Fruit fly (Drosophila melanogaster) whole organism, embryonic: ENCODE data around the gene CG33332.

Experiments used
- Blimp-1 ChIP-seq: fragments of 200-800 bp; sonication (Bioruptor generic); optimal IDR thresholded peaks from 3 replicates; lab custom pipeline; 2018; ENCODE audit warnings: missing biosample characterization, missing genetic modification characterization, mild to moderate bottlenecking, moderate library complexity, missing genetic modification reagents
- CG10147 ChIP-seq: fragments of 200-800 bp; sonication (Bioruptor generic); optimal IDR thresholded peaks from 2 replicates; lab custom pipeline; 2019; ENCODE audit warnings: missing biosample characterization, mild to moderate bottlenecking, missing genetic modification characterization, moderate library complexity
- CG10366 ChIP-seq: fragments of 200-800 bp; sonication (Bioruptor generic); IDR thresholded peaks from 2 replicates; pipeline ENCODE4 v1.3.6; 2022; ENCODE audit warnings: missing biosample characterization, missing genetic modification characterization
- CG11504 ChIP-seq: fragments of 200-800 bp; sonication (Bioruptor generic); optimal IDR thresholded peaks from 3 replicates; lab custom pipeline; 2019; ENCODE audit warnings: missing biosample characterization, mild to moderate bottlenecking, missing genetic modification characterization, moderate library complexity
- CG14860 ChIP-seq: fragments of 200-800 bp; sonication (Bioruptor generic); IDR thresholded peaks from 3 replicates; pipeline ENCODE4 v1.3.6; 2022; ENCODE audit warnings: missing biosample characterization, missing genetic modification characterization; ENCODE audit not compliant: partially characterized antibody
- CG15011 ChIP-seq: fragments of 200-800 bp; sonication (Bioruptor generic); optimal IDR thresholded peaks from 3 replicates; lab custom pipeline; 2018; ENCODE audit warnings: missing biosample characterization, mild to moderate bottlenecking, missing genetic modification characterization
- CG1529 ChIP-seq: fragments of 200-800 bp; sonication (Bioruptor generic); optimal IDR thresholded peaks from 3 replicates; lab custom pipeline; 2018; ENCODE audit warnings: missing biosample characterization, missing genetic modification characterization
- CG15514 ChIP-seq: fragments of 200-800 bp; sonication (Bioruptor generic); optimal IDR thresholded peaks from 3 replicates; lab custom pipeline; 2017; ENCODE audit warnings: missing biosample characterization, missing genetic modification characterization, mild to moderate bottlenecking, moderate library complexity, missing genetic modification reagents
- CG2120 ChIP-seq: fragments of 200-800 bp; sonication (Bioruptor generic); optimal IDR thresholded peaks from 3 replicates; lab custom pipeline; 2016; ENCODE audit warnings: missing biosample characterization, missing genetic modification characterization
- CG2678 ChIP-seq: fragments of 200-800 bp; sonication (Bioruptor generic); optimal IDR thresholded peaks from 3 replicates; lab custom pipeline; 2019; ENCODE audit warnings: missing biosample characterization, mild to moderate bottlenecking, missing genetic modification characterization, moderate library complexity
- CG32532 ChIP-seq: fragments of 200-800 bp; sonication (Bioruptor generic); IDR thresholded peaks from 2 replicates; pipeline ENCODE4 v1.3.6; 2022; ENCODE audit warnings: missing biosample characterization, missing genetic modification characterization
- CG32772 ChIP-seq: fragments of 200-800 bp; sonication (Bioruptor generic); IDR thresholded peaks from 2 replicates; pipeline ENCODE4 v1.3.6; 2022; ENCODE audit warnings: missing biosample characterization, missing genetic modification characterization
- CG7372 ChIP-seq: fragments of 200-800 bp; sonication (Bioruptor generic); IDR thresholded peaks from 2 replicates; pipeline ENCODE4 v1.3.6; 2022; ENCODE audit warnings: missing biosample characterization, missing genetic modification characterization
- CG9727 ChIP-seq: fragments of 200-800 bp; sonication (Bioruptor generic); optimal IDR thresholded peaks from 3 replicates; lab custom pipeline; 2017; ENCODE audit warnings: missing biosample characterization, mild to moderate bottlenecking, missing genetic modification characterization
- CG9797 ChIP-seq: fragments of 200-800 bp; sonication (Bioruptor generic); optimal IDR thresholded peaks from 3 replicates; lab custom pipeline; 2018; ENCODE audit warnings: missing biosample characterization, mild to moderate bottlenecking, missing genetic modification characterization
- CG9932 ChIP-seq: fragments of 200-800 bp; sonication (Bioruptor generic); IDR thresholded peaks from 2 replicates; pipeline ENCODE4 v1.3.6; 2022; ENCODE audit warnings: missing biosample characterization, missing genetic modification characterization
- D ChIP-seq, 2 experiments: fragments of 200-800 bp in 1 of 2; fragments of >200 bp in 1 of 2; sonication (Bioruptor generic) in 1 of 2; optimal IDR thresholded peaks; 2 replicates in 1 of 2; 3 replicates in 1 of 2; lab custom pipeline; 2017; ENCODE audit warnings: mild to moderate bottlenecking in 1 of 2, missing biosample characterization in 1 of 2, missing genetic modification characterization in 1 of 2, missing genetic modification reagents in 1 of 2
- Dbx ChIP-seq: fragments of 200-800 bp; sonication (Bioruptor generic); IDR thresholded peaks from 3 replicates; pipeline ENCODE4 v1.3.6; 2022; ENCODE audit warnings: missing biosample characterization, missing genetic modification characterization
- Dip3 ChIP-seq: fragments of 200-800 bp; sonication (Bioruptor generic); optimal IDR thresholded peaks from 3 replicates; lab custom pipeline; 2016; ENCODE audit warnings: missing biosample characterization, missing genetic modification characterization
- Ets65A ChIP-seq: fragments of 200-800 bp; sonication (Bioruptor generic); peaks from one replicate; lab custom pipeline; 2016; ENCODE audit warnings: missing biosample characterization, missing genetic modification characterization
- Fer2 ChIP-seq: fragments of 200-800 bp; sonication (Bioruptor generic); optimal IDR thresholded peaks from 2 replicates; lab custom pipeline; 2018; ENCODE audit warnings: missing biosample characterization, mild to moderate bottlenecking, missing genetic modification characterization, moderate library complexity
- Fer3 ChIP-seq: fragments of 200-800 bp; sonication (Bioruptor generic); optimal IDR thresholded peaks from 2 replicates; lab custom pipeline; 2018; ENCODE audit warnings: missing biosample characterization, mild to moderate bottlenecking, missing genetic modification characterization, moderate library complexity
- Gug ChIP-seq: fragments of 200-800 bp; sonication (Bioruptor generic); IDR thresholded peaks from 4 replicates; pipeline ENCODE4 v1.3.6; 2022; ENCODE audit warnings: missing biosample characterization, missing genetic modification characterization
- H15 ChIP-seq: fragments of 200-800 bp; sonication (Bioruptor generic); IDR thresholded peaks from 3 replicates; pipeline ENCODE4 v1.3.6; 2022; ENCODE audit warnings: missing biosample characterization, missing genetic modification characterization
- HLH3B ChIP-seq: fragments of 200-800 bp; sonication (Bioruptor generic); IDR thresholded peaks from 2 replicates; pipeline ENCODE4 v1.3.6; 2022; ENCODE audit warnings: missing biosample characterization, missing genetic modification characterization
- HmgD ChIP-seq: fragments of 200-800 bp; sonication (Bioruptor generic); optimal IDR thresholded peaks from 3 replicates; lab custom pipeline; 2016; ENCODE audit warnings: missing biosample characterization, missing genetic modification characterization
- HmgZ ChIP-seq: fragments of 200-800 bp; sonication (Bioruptor generic); optimal IDR thresholded peaks from 2 replicates; lab custom pipeline; 2018; ENCODE audit warnings: missing biosample characterization, mild to moderate bottlenecking, missing genetic modification characterization
- Kr ChIP-seq: fragments of 200-800 bp; sonication (Bioruptor generic); optimal IDR thresholded peaks from 2 replicates; lab custom pipeline; 2017; ENCODE audit warnings: missing biosample characterization, mild to moderate bottlenecking, missing genetic modification characterization
- Meics ChIP-seq: fragments of 200-800 bp; sonication (Bioruptor generic); optimal IDR thresholded peaks from 2 replicates; lab custom pipeline; 2017; ENCODE audit warnings: missing biosample characterization, mild to moderate bottlenecking, missing genetic modification characterization
- Mrtf ChIP-seq: fragments of 200-800 bp; sonication (Bioruptor generic); IDR thresholded peaks from 3 replicates; pipeline ENCODE4 v1.3.6; 2022; ENCODE audit warnings: missing biosample characterization, missing genetic modification characterization
- Pdp1 ChIP-seq, 2 experiments: fragments of 200-800 bp; sonication (Bioruptor generic); optimal IDR thresholded peaks; 3 replicates each; lab custom pipeline; 2016; ENCODE audit warnings: missing biosample characterization in 2 of 2, missing genetic modification characterization in 2 of 2, mild to moderate bottlenecking in 1 of 2, moderate library complexity in 1 of 2
- Ravus ChIP-seq: fragments of 200-800 bp; sonication (Bioruptor generic); IDR thresholded peaks from 2 replicates; pipeline ENCODE4 v1.3.6; 2022; ENCODE audit warnings: missing biosample characterization, missing genetic modification characterization
- Sox100B ChIP-seq: fragments of 200-800 bp; sonication (Bioruptor generic); optimal IDR thresholded peaks from 3 replicates; lab custom pipeline; 2018; ENCODE audit warnings: missing biosample characterization, mild to moderate bottlenecking, missing genetic modification characterization
- Sox102F ChIP-seq: fragments of 200-800 bp; sonication (Bioruptor generic); optimal IDR thresholded peaks from 2 replicates; lab custom pipeline; 2018; ENCODE audit warnings: missing biosample characterization, mild to moderate bottlenecking, missing genetic modification characterization, moderate library complexity
- ato ChIP-seq: fragments of 200-800 bp; sonication (Bioruptor generic); IDR thresholded peaks from 2 replicates; pipeline ENCODE4 v1.3.6; 2022; ENCODE audit warnings: missing biosample characterization, missing genetic modification characterization; ENCODE audit not compliant: partially characterized antibody
- ci ChIP-seq: fragments of 200-800 bp; sonication (Bioruptor generic); IDR thresholded peaks from 3 replicates; pipeline ENCODE4 v1.3.6; 2022; ENCODE audit warnings: missing biosample characterization, missing genetic modification characterization
- dm ChIP-seq: fragments of 200-800 bp; sonication (Bioruptor generic); optimal IDR thresholded peaks from 3 replicates; lab custom pipeline; 2016; ENCODE audit warnings: missing biosample characterization, missing genetic modification characterization
- dysf ChIP-seq: fragments of 200-800 bp; sonication (Bioruptor generic); IDR thresholded peaks from 3 replicates; pipeline ENCODE4 v1.3.6; 2022; ENCODE audit warnings: missing biosample characterization, missing genetic modification characterization
- eve ChIP-seq, 2 experiments: fragments of >200 bp; optimal IDR thresholded peaks; 2 replicates each; lab custom pipeline; 2017; ENCODE audit warnings: missing biosample characterization in 2 of 2, missing genetic modification characterization in 2 of 2
- gem ChIP-seq: fragments of 200-800 bp; sonication (Bioruptor generic); optimal IDR thresholded peaks from 2 replicates; lab custom pipeline; 2019; ENCODE audit warnings: missing biosample characterization, mild to moderate bottlenecking, missing genetic modification characterization, moderate library complexity
- knrl ChIP-seq: fragments of 200-800 bp; sonication (Bioruptor generic); IDR thresholded peaks from 3 replicates; pipeline ENCODE4 v1.3.6; 2022; ENCODE audit warnings: missing biosample characterization, missing genetic modification characterization; ENCODE audit not compliant: partially characterized antibody
- pros ChIP-seq: fragments of 200-800 bp; sonication (Bioruptor generic); optimal IDR thresholded peaks from 3 replicates; lab custom pipeline; 2019; ENCODE audit warnings: missing biosample characterization, mild to moderate bottlenecking, missing genetic modification characterization, moderate library complexity
- ro ChIP-seq: fragments of 200-800 bp; sonication (Bioruptor generic); IDR thresholded peaks from 2 replicates; pipeline ENCODE4 v1.3.6; 2022; ENCODE audit warnings: missing biosample characterization, missing genetic modification characterization
- sc ChIP-seq, 3 experiments: fragments of >200 bp in 2 of 3; fragments of 200-800 bp in 1 of 3; sonication (Bioruptor generic) in 1 of 3; optimal IDR thresholded peaks; 2 replicates in 2 of 3; 3 replicates in 1 of 3; lab custom pipeline; 2017; ENCODE audit warnings: mild to moderate bottlenecking in 1 of 3, missing biosample characterization in 1 of 3, missing genetic modification characterization in 1 of 3, missing genetic modification reagents in 1 of 3
- scrt ChIP-seq: fragments of 200-800 bp; sonication (Bioruptor generic); optimal IDR thresholded peaks from 2 replicates; lab custom pipeline; 2018; ENCODE audit warnings: missing biosample characterization, mild to moderate bottlenecking, missing genetic modification characterization, moderate library complexity
- sisA ChIP-seq: fragments of 200-800 bp; sonication (Bioruptor generic); IDR thresholded peaks from 2 replicates; pipeline ENCODE4 v1.3.6; 2022; ENCODE audit warnings: missing biosample characterization, missing genetic modification characterization
- tio ChIP-seq: fragments of 200-800 bp; sonication (Bioruptor generic); optimal IDR thresholded peaks from 2 replicates; lab custom pipeline; 2017; ENCODE audit warnings: missing biosample characterization, missing genetic modification characterization, inconsistent platforms

CG33332 gene

dm6 chr3R:14903837-14904431 is 17.7 kb downstream of the CG33332 start, which contains the start of gene VhaPPA1-1 (continued):
- TF ChIP-seq CG10366 = no peak
- TF ChIP-seq Dip3 = no peak
- TF ChIP-seq HmgD = peak; percentile 83
- TF ChIP-seq Ravus (GFP tag; lab: Robert Waterston, UW) = no peak
- no peak for TF ChIP-seq eve (GFP tag; optimal IDR thresholded peaks at IDR 0.05; lab: Kevin White, UChicago)
- TF ChIP-seq dm = peak; percentile 56
- 0 out of 3 replicates have a peak, but pooled peaks have one; percentile 38 for TF ChIP-seq ci
- peak; percentile 55 for TF ChIP-seq CG15514 (GFP tag; lab: Kevin White, UChicago)
- TF ChIP-seq HmgZ (tag; lab: Kevin White, UChicago) = peak; percentile 42
- no peak for TF ChIP-seq D (optimal IDR thresholded peaks at IDR 0.05; lab: Kevin White, UChicago)
- TF ChIP-seq D (GFP tag; optimal IDR thresholded peaks at IDR 0.05; lab: Kevin White, UChicago) = no peak
- no peak for TF ChIP-seq Kr (GFP tag; lab: Kevin White, UChicago)
- no peak for TF ChIP-seq ato (GFP tag; lab: Robert Waterston, UW)

- 0 out of 3 replicates have a peak, but pooled peaks have one; percentile 16 for TF ChIP-seq dysf (GFP tag; lab: Robert Waterston, UW)
- TF ChIP-seq CG14860 (GFP tag; lab: Robert Waterston, UW) = no peak
- no peak for TF ChIP-seq tio (GFP tag; lab: Kevin White, UChicago)
- no peak for TF ChIP-seq CG32772 (GFP tag; lab: Robert Waterston, UW)
- peak; percentile 28 for TF ChIP-seq scrt (GFP tag; lab: Kevin White, UChicago)
- peak; percentile 39 for TF ChIP-seq CG2678 (tag; lab: Kevin White, UChicago)
- TF ChIP-seq HLH3B (GFP tag; lab: Robert Waterston, UW) = 0 out of 2 replicates have a peak, but pooled peaks have one; percentile 40
- peak; percentile 35 for TF ChIP-seq CG2120 (GFP tag; lab: Kevin White, UChicago)
- peak; percentile 62 for TF ChIP-seq Ets65A (GFP tag; lab: Kevin White, UChicago)
- peak; percentile 39; the same call in 1 of the 2 replicates for TF ChIP-seq CG32532 (GFP tag; lab: Robert Waterston, UW)
- TF ChIP-seq pros (GFP tag; lab: Kevin White, UChicago) = no peak
- TF ChIP-seq gem (tag; lab: Kevin White, UChicago) = peak; percentile 0
- 0 out of 2 replicates have a peak, but pooled peaks have one; percentile 8 for TF ChIP-seq CG7372 (GFP tag; lab: Robert Waterston, UW)
- TF ChIP-seq CG9932 (GFP tag; lab: Robert Waterston, UW) = 0 out of 2 replicates have a peak, but pooled peaks have one; percentile 15
- peak; percentile 39 for TF ChIP-seq CG15011
- TF ChIP-seq CG10147 = peak; percentile 47
- TF ChIP-seq CG9797 (GFP tag; lab: Kevin White, UChicago) = no peak
- TF ChIP-seq sc (optimal IDR thresholded peaks at IDR 0.05; lab: Kevin White, UChicago) = no peak
- TF ChIP-seq sc (GFP tag; optimal IDR thresholded peaks at IDR 0.05; lab: Kevin White, UChicago) = no peak
- TF ChIP-seq CG11504 (tag; lab: Kevin White, UChicago) = peak; percentile 55
- no peak for TF ChIP-seq ro
- TF ChIP-seq H15 (GFP tag; lab: Robert Waterston, UW) = no peak
- 0 out of 3 replicates have a peak, but pooled peaks have one; percentile 11 for TF ChIP-seq Mrtf (GFP tag; lab: Robert Waterston, UW)
- no peak for TF ChIP-seq CG1529 (GFP tag; lab: Kevin White, UChicago)
- TF ChIP-seq sisA = peak; percentile 39
- peak; percentile 11 for TF ChIP-seq Sox100B (GFP tag; lab: Kevin White, UChicago)
- TF ChIP-seq Sox102F (GFP tag; lab: Kevin White, UChicago) = peak; percentile 6
- TF ChIP-seq CG9727 = peak; percentile 9
- TF ChIP-seq Meics (GFP tag; lab: Kevin White, UChicago) = peak; percentile 32
- peak in 1 of 2 experiments; percentile 73 for TF ChIP-seq Pdp1 (GFP tag; optimal IDR thresholded peaks at IDR 0.05; lab: Kevin White, UChicago)
- TF ChIP-seq knrl (GFP tag; lab: Robert Waterston, UW) = no peak
- peak; percentile 40 for TF ChIP-seq Fer3
- no peak for TF ChIP-seq Gug
- peak; percentile 22 for TF ChIP-seq Blimp-1 (GFP tag; lab: Kevin White, UChicago)
- no peak for TF ChIP-seq Fer2 (tag; lab: Kevin White, UChicago)
- peak; percentile 42; the same call in 1 of the 3 replicates for TF ChIP-seq Dbx (GFP tag; lab: Robert Waterston, UW)
These were observed 26.3 kb downstream of the CG33332 start for dm6 chr3R:14912449-14912987.
